Worm (Caenorhabditis elegans) whole organism, midembryonic: ENCODE measurements around the gene T22B3.3.

ENCODE experiments used
- flt-1 ChIP-seq: fragments of 200-800 bp; sonication (Bioruptor generic); IDR thresholded peaks from 2 replicates; pipeline ENCODE4 v1.3.6; 2022; ENCODE audit warnings: missing genetic modification characterization, missing compliant biosample characterization
- klf-2 ChIP-seq: fragments of 200-800 bp; sonication (Bioruptor generic); conservative IDR thresholded peaks from 2 replicates; pipeline ENCODE4 v1.3.6; 2022; ENCODE audit warnings: missing genetic modification reagents, missing genetic modification characterization, missing compliant biosample characterization
- tab-1 ChIP-seq: fragments of 200-800 bp; sonication (Bioruptor generic); IDR thresholded peaks from 2 replicates; pipeline ENCODE4 v1.3.6; 2022; ENCODE audit warnings: missing genetic modification characterization, missing compliant biosample characterization
- ztf-23 ChIP-seq: fragments of 200-800 bp; sonication (Bioruptor generic); IDR thresholded peaks from 2 replicates; pipeline ENCODE4 v1.3.6; 2022; ENCODE audit warnings: missing genetic modification reagents, missing genetic modification characterization, missing compliant biosample characterization
- ztf-29 ChIP-seq: fragments of 200-800 bp; sonication (Bioruptor generic); IDR thresholded peaks from 2 replicates; pipeline ENCODE4 v1.3.6; 2022; ENCODE audit warnings: missing genetic modification reagents, missing genetic modification characterization, missing compliant biosample characterization

DNA sequence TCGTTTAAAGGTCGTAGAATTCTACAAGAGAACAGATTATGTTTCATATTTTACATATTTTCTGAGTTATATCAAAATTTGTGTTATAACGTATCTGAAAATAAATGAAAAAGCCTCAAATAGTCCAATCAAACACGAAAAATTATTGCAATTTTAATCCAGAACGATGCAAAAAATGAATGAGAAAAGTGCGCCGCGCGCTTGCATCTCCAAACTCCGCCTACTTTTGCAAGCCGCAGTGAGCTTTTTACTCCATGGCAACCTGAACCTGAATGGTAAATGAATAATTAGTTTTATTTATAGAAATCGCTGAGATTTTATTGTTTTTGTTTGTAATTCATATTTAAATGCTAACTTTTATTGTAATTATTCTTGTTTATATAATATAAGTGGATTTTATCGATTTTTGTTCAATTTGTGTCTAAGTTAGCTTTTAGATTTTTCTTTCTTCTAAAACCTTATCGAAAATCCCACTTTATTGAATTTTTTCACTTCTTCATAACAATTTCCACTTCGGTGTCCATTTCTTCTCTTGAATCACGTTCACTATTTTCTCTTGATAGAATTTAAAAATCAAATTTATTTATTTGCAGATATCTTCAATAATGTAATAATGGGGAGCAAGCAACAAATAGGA is 47.3 kb downstream of the T22B3.3 start, which contains the start of gene ZK809.5:
- TF ChIP-seq klf-2 (GFP tag; lab: Robert Waterston, UW) (no peak), ztf-29 (GFP tag; lab: Robert Waterston, UW) (no peak), tab-1 (GFP tag; lab: Robert Waterston, UW) (no peak), ztf-23 (GFP tag; lab: Robert Waterston, UW) (no peak), flt-1 (GFP tag; lab: Robert Waterston, UW) (no peak)
